Fruit fly (Drosophila melanogaster) whole organism, embryonic: Measurements from ENCODE around the gene CG43999.
A peak's percentile ranks its signal among the peaks of the same experiment; 100 is the strongest.

ENCODE experiments used
- Blimp-1 ChIP-seq: fragments of 200-800 bp; sonication (Bioruptor generic); optimal IDR thresholded peaks from 3 replicates; lab custom pipeline; 2018; ENCODE audit warnings: missing biosample characterization, missing genetic modification characterization, mild to moderate bottlenecking, moderate library complexity, missing genetic modification reagents
- CG10147 ChIP-seq: fragments of 200-800 bp; sonication (Bioruptor generic); optimal IDR thresholded peaks from 2 replicates; lab custom pipeline; 2019; ENCODE audit warnings: missing biosample characterization, mild to moderate bottlenecking, missing genetic modification characterization, moderate library complexity
- CG10267 ChIP-seq: fragments of 200-800 bp; sonication (Bioruptor generic); optimal IDR thresholded peaks from 2 replicates; lab custom pipeline; 2018; ENCODE audit warnings: missing biosample characterization, mild to moderate bottlenecking, missing genetic modification characterization, moderate library complexity
- CG10431 ChIP-seq: fragments of 200-800 bp; sonication (Bioruptor generic); optimal IDR thresholded peaks from 3 replicates; lab custom pipeline; 2018; ENCODE audit warnings: missing biosample characterization, mild to moderate bottlenecking, missing genetic modification characterization
- CG10543 ChIP-seq: fragments of 200-800 bp; sonication (Bioruptor generic); optimal IDR thresholded peaks from 3 replicates; lab custom pipeline; 2017; ENCODE audit warnings: missing biosample characterization, mild to moderate bottlenecking, missing genetic modification characterization, moderate library complexity
- CG12071 ChIP-seq: fragments of 200-800 bp; sonication (Bioruptor generic); optimal IDR thresholded peaks from 3 replicates; lab custom pipeline; 2018; ENCODE audit warnings: missing biosample characterization, mild to moderate bottlenecking, missing genetic modification characterization
- CG12769 ChIP-seq: fragments of 200-800 bp; sonication (Bioruptor generic); optimal IDR thresholded peaks from 2 replicates; lab custom pipeline; 2019; ENCODE audit warnings: missing biosample characterization, mild to moderate bottlenecking, missing genetic modification characterization, moderate library complexity
- CG13624 ChIP-seq: fragments of 200-800 bp; sonication (Bioruptor generic); optimal IDR thresholded peaks from 2 replicates; lab custom pipeline; 2016; ENCODE audit warnings: missing biosample characterization, missing genetic modification characterization
- CG13894 ChIP-seq: fragments of 200-800 bp; sonication (Bioruptor generic); optimal IDR thresholded peaks from 3 replicates; lab custom pipeline; 2018; ENCODE audit warnings: missing biosample characterization, mild to moderate bottlenecking, missing genetic modification characterization, moderate library complexity
- CG17385 ChIP-seq: fragments of 200-800 bp; sonication (Bioruptor generic); optimal IDR thresholded peaks from 3 replicates; lab custom pipeline; 2018; ENCODE audit warnings: missing biosample characterization, mild to moderate bottlenecking, missing genetic modification characterization
- CG18262 ChIP-seq: fragments of 200-800 bp; optimal IDR thresholded peaks from 3 replicates; lab custom pipeline; 2019; ENCODE audit warnings: missing biosample characterization, mild to moderate bottlenecking, missing genetic modification characterization, moderate library complexity
- CG2678 ChIP-seq: fragments of 200-800 bp; sonication (Bioruptor generic); optimal IDR thresholded peaks from 3 replicates; lab custom pipeline; 2019; ENCODE audit warnings: missing biosample characterization, mild to moderate bottlenecking, missing genetic modification characterization, moderate library complexity
- CG30431 ChIP-seq: fragments of 200-800 bp; sonication (Bioruptor generic); optimal IDR thresholded peaks from 2 replicates; lab custom pipeline; 2017; ENCODE audit warnings: missing biosample characterization, missing genetic modification characterization
- CG33557 ChIP-seq: fragments of 200-800 bp; sonication (Bioruptor generic); optimal IDR thresholded peaks from 2 replicates; lab custom pipeline; 2019; ENCODE audit warnings: missing biosample characterization, mild to moderate bottlenecking, missing genetic modification characterization, moderate library complexity
- CG6765 ChIP-seq: fragments of 200-800 bp; sonication (Bioruptor generic); optimal IDR thresholded peaks from 3 replicates; lab custom pipeline; 2017; ENCODE audit warnings: missing biosample characterization, mild to moderate bottlenecking, missing genetic modification characterization
- CG9817 ChIP-seq: fragments of 200-800 bp; sonication (Bioruptor generic); optimal IDR thresholded peaks from 2 replicates; lab custom pipeline; 2018; ENCODE audit warnings: missing biosample characterization, mild to moderate bottlenecking, missing genetic modification characterization, moderate library complexity
- D ChIP-seq, 2 experiments: fragments of 200-800 bp in 1 of 2; fragments of >200 bp in 1 of 2; sonication (Bioruptor generic) in 1 of 2; optimal IDR thresholded peaks; 2 replicates in 1 of 2; 3 replicates in 1 of 2; lab custom pipeline; 2017; ENCODE audit warnings: mild to moderate bottlenecking in 1 of 2, missing biosample characterization in 1 of 2, missing genetic modification characterization in 1 of 2, missing genetic modification reagents in 1 of 2
- Dad ChIP-seq: fragments of 200-800 bp; sonication (Bioruptor generic); optimal IDR thresholded peaks from 3 replicates; lab custom pipeline; 2016; ENCODE audit warnings: missing biosample characterization, missing genetic modification characterization
- E2f2 ChIP-seq: fragments of 200-800 bp; sonication (Bioruptor generic); IDR thresholded peaks from 2 replicates; pipeline ENCODE4 v1.3.6; 2022; ENCODE audit warnings: missing biosample characterization, missing genetic modification characterization
- Gug ChIP-seq: fragments of 200-800 bp; sonication (Bioruptor generic); IDR thresholded peaks from 4 replicates; pipeline ENCODE4 v1.3.6; 2022; ENCODE audit warnings: missing biosample characterization, missing genetic modification characterization
- H15 ChIP-seq: fragments of 200-800 bp; sonication (Bioruptor generic); IDR thresholded peaks from 3 replicates; pipeline ENCODE4 v1.3.6; 2022; ENCODE audit warnings: missing biosample characterization, missing genetic modification characterization
- HLH54F ChIP-seq: fragments of 200-800 bp; sonication (Bioruptor generic); optimal IDR thresholded peaks from 3 replicates; lab custom pipeline; 2016; ENCODE audit warnings: missing biosample characterization, missing genetic modification characterization
- Hr78 ChIP-seq, 2 experiments: fragments of 200-800 bp in 1 of 2; fragments of >200 bp in 1 of 2; sonication (Bioruptor generic) in 1 of 2; optimal IDR thresholded peaks; 2 replicates each; lab custom pipeline; 2017 to 2019; ENCODE audit warnings: missing biosample characterization in 2 of 2, missing genetic modification characterization in 2 of 2, mild to moderate bottlenecking in 1 of 2, moderate library complexity in 1 of 2
- Mad ChIP-seq: fragments of 200-800 bp; sonication (Bioruptor generic); optimal IDR thresholded peaks from 2 replicates; lab custom pipeline; 2016; ENCODE audit warnings: missing biosample characterization, missing genetic modification characterization
- Pdp1 ChIP-seq, 2 experiments: fragments of 200-800 bp; sonication (Bioruptor generic); optimal IDR thresholded peaks; 3 replicates each; lab custom pipeline; 2016; ENCODE audit warnings: missing biosample characterization in 2 of 2, missing genetic modification characterization in 2 of 2, mild to moderate bottlenecking in 1 of 2, moderate library complexity in 1 of 2
- Stat92E ChIP-seq, 3 experiments: fragments of >200 bp in 2 of 3; fragments of 200-800 bp in 1 of 3; sonication (Bioruptor generic) in 1 of 3; optimal IDR thresholded peaks; 2 replicates each; lab custom pipeline; 2017 to 2019; ENCODE audit warnings: missing biosample characterization in 3 of 3, missing genetic modification characterization in 3 of 3, mild to moderate bottlenecking in 1 of 3, moderate library complexity in 1 of 3
- bbx ChIP-seq: fragments of 200-800 bp; sonication (Bioruptor generic); IDR thresholded peaks from 2 replicates; pipeline ENCODE4 v1.3.6; 2022; ENCODE audit warnings: missing biosample characterization, missing genetic modification characterization; ENCODE audit not compliant: partially characterized antibody
- cad ChIP-seq: fragments of >200 bp; optimal IDR thresholded peaks from 2 replicates; lab custom pipeline; 2017; ENCODE audit warnings: missing biosample characterization, missing genetic modification characterization
- cwo ChIP-seq: fragments of 200-800 bp; sonication (Bioruptor generic); optimal IDR thresholded peaks from 3 replicates; lab custom pipeline; 2017; ENCODE audit warnings: missing biosample characterization, missing genetic modification characterization, mild to moderate bottlenecking, moderate library complexity, missing genetic modification reagents
- dan ChIP-seq: fragments of 200-800 bp; sonication (Bioruptor generic); IDR thresholded peaks from 2 replicates; pipeline ENCODE4 v1.3.6; 2022; ENCODE audit warnings: missing biosample characterization, missing genetic modification characterization
- exex ChIP-seq: fragments of 200-800 bp; sonication (Bioruptor generic); optimal IDR thresholded peaks from 4 replicates; lab custom pipeline; 2018; ENCODE audit warnings: missing biosample characterization, mild to moderate bottlenecking, missing genetic modification characterization, moderate library complexity
- fd96Cb ChIP-seq: fragments of 200-800 bp; sonication (Bioruptor generic); optimal IDR thresholded peaks from 2 replicates; lab custom pipeline; 2018; ENCODE audit warnings: missing biosample characterization, mild to moderate bottlenecking, missing genetic modification characterization, moderate library complexity
- ken ChIP-seq: fragments of 200-800 bp; sonication (Bioruptor generic); IDR thresholded peaks from 3 replicates; pipeline ENCODE4 v1.3.6; 2022; ENCODE audit warnings: missing biosample characterization, missing genetic modification characterization
- klu ChIP-seq: fragments of 200-800 bp; sonication (Bioruptor generic); IDR thresholded peaks from 2 replicates; pipeline ENCODE4 v1.3.6; 2022; ENCODE audit warnings: missing biosample characterization, missing genetic modification characterization
- mirr ChIP-seq: fragments of 200-800 bp; sonication (Bioruptor generic); optimal IDR thresholded peaks from 3 replicates; lab custom pipeline; 2018; ENCODE audit warnings: missing biosample characterization, mild to moderate bottlenecking, missing genetic modification characterization
- nerfin-1 ChIP-seq: fragments of 200-800 bp; sonication (Bioruptor generic); optimal IDR thresholded peaks from 3 replicates; lab custom pipeline; 2019; ENCODE audit warnings: missing biosample characterization, mild to moderate bottlenecking, missing genetic modification characterization, moderate library complexity
- pan ChIP-seq, 4 experiments: fragments of >200 bp in 3 of 4; fragments of 200-800 bp in 1 of 4; sonication (Bioruptor generic) in 1 of 4; optimal IDR thresholded peaks in 3 of 4; IDR thresholded peaks in 1 of 4; 2 replicates each; pipeline versions ENCODE4 v1.3.6 to Lab custom; 2017 to 2022; ENCODE audit warnings: missing biosample characterization in 2 of 4, missing genetic modification characterization in 2 of 4, mixed read lengths in 1 of 4
- phol ChIP-seq: fragments of 200-800 bp; sonication (Bioruptor generic); optimal IDR thresholded peaks from 3 replicates; lab custom pipeline; 2018; ENCODE audit warnings: missing biosample characterization, mild to moderate bottlenecking, missing genetic modification characterization, moderate library complexity
- pros ChIP-seq: fragments of 200-800 bp; sonication (Bioruptor generic); optimal IDR thresholded peaks from 3 replicates; lab custom pipeline; 2019; ENCODE audit warnings: missing biosample characterization, mild to moderate bottlenecking, missing genetic modification characterization, moderate library complexity
- rib ChIP-seq: fragments of 200-800 bp; sonication (Bioruptor generic); IDR thresholded peaks from 2 replicates; pipeline ENCODE4 v1.3.6; 2022; ENCODE audit warnings: missing biosample characterization, missing genetic modification characterization
- seq ChIP-seq: fragments of 200-800 bp; sonication (Bioruptor generic); IDR thresholded peaks from 2 replicates; pipeline ENCODE4 v1.3.6; 2022; ENCODE audit warnings: missing biosample characterization, missing genetic modification characterization
- sima ChIP-seq: fragments of 200-800 bp; sonication (Bioruptor generic); optimal IDR thresholded peaks from 2 replicates; lab custom pipeline; 2016; ENCODE audit warnings: missing biosample characterization, missing genetic modification characterization
- slbo ChIP-seq: fragments of 200-800 bp; sonication (Bioruptor generic); IDR thresholded peaks from 2 replicates; pipeline ENCODE4 v1.3.6; 2022; ENCODE audit warnings: missing biosample characterization, missing genetic modification characterization
- stc ChIP-seq: fragments of 200-800 bp; sonication (Bioruptor generic); IDR thresholded peaks from 2 replicates; pipeline ENCODE4 v1.3.6; 2022; ENCODE audit warnings: missing biosample characterization, missing genetic modification characterization
- sug ChIP-seq: fragments of 200-800 bp; optimal IDR thresholded peaks from 2 replicates; lab custom pipeline; 2019; ENCODE audit warnings: missing biosample characterization, mild to moderate bottlenecking, missing genetic modification characterization, moderate library complexity
- vfl ChIP-seq: fragments of 200-800 bp; sonication (Bioruptor generic); optimal IDR thresholded peaks from 2 replicates; lab custom pipeline; 2016; ENCODE audit warnings: missing biosample characterization, missing genetic modification characterization

CG43999 gene

dm6 chr3R:23939921-23940839 is 11.4 kb upstream of the CG43999 start (continued):
- TF ChIP-seq phol (tag; lab: Kevin White, UChicago) (peak; percentile 6), stc (GFP tag; lab: Robert Waterston, UW) (peak; percentile 72), CG9817 (peak; percentile 51), CG10147 (GFP tag; lab: Kevin White, UChicago) (peak; percentile 28), Gug (no peak), HLH54F (GFP tag; lab: Kevin White, UChicago) (peak; percentile 20), CG18262 (tag; lab: Kevin White, UChicago) (peak; percentile 76), vfl (GFP tag; lab: Kevin White, UChicago) (no peak), slbo (peak; percentile 56), CG13894 (peak; percentile 99), CG33557 (GFP tag; lab: Kevin White, UChicago) (peak; percentile 94), cad (GFP tag; lab: Kevin White, UChicago) (no peak), rib (GFP tag; lab: Robert Waterston, UW) (peak; percentile 71), Dad (GFP tag; lab: Kevin White, UChicago) (no peak), CG10267 (peak; percentile 63), seq (GFP tag; lab: Robert Waterston, UW) (peak; percentile 87), CG6765 (GFP tag; lab: Kevin White, UChicago) (peak; percentile 76), nerfin-1 (tag; lab: Kevin White, UChicago) (peak; percentile 82), bbx (GFP tag; lab: Robert Waterston, UW) (no peak), D (optimal IDR thresholded peaks at IDR 0.05; lab: Kevin White, UChicago) (no peak), D (GFP tag; optimal IDR thresholded peaks at IDR 0.05; lab: Kevin White, UChicago) (peak; percentile 87), dan (no peak)

dm6 chr3R:23938564-23939122 is 9.8 kb upstream of the CG43999 start:
- TF ChIP-seq Hr78 (GFP tag; optimal IDR thresholded peaks at IDR 0.05; lab: Kevin White, UChicago) (no peak), Stat92E (GFP tag; optimal IDR thresholded peaks at IDR 0.05; lab: Kevin White, UChicago) (no peak), ken (GFP tag; lab: Robert Waterston, UW) (no peak), CG10431 (GFP tag; lab: Kevin White, UChicago) (peak; percentile 9), klu (GFP tag; lab: Robert Waterston, UW) (no peak), CG2678 (tag; lab: Kevin White, UChicago) (peak; percentile 3), CG12769 (tag; lab: Kevin White, UChicago) (peak; percentile 40), E2f2 (GFP tag; lab: Robert Waterston, UW) (peak; percentile 13; the same call in 1 of the 2 replicates), Blimp-1 (no peak), CG12071 (GFP tag; lab: Kevin White, UChicago) (peak; percentile 19), CG10543 (peak; percentile 34), mirr (peak; percentile 42), CG13624 (GFP tag; lab: Kevin White, UChicago) (no peak), exex (peak; percentile 88), CG30431 (no peak), Pdp1 (GFP tag; optimal IDR thresholded peaks at IDR 0.05; lab: Kevin White, UChicago) (peak in 1 of 2 experiments; percentile 93), H15 (GFP tag; lab: Robert Waterston, UW) (no peak), Mad (GFP tag; lab: Kevin White, UChicago) (no peak), pros (GFP tag; lab: Kevin White, UChicago) (peak; percentile 52), sima (GFP tag; lab: Kevin White, UChicago) (no peak), CG17385 (peak; percentile 28), cwo (GFP tag; lab: Kevin White, UChicago) (peak; percentile 39), pan (optimal IDR thresholded peaks at IDR 0.05; lab: Kevin White, UChicago) (no peak), pan (GFP tag; optimal IDR thresholded peaks at IDR 0.05 in 1 of 2, IDR thresholded peaks at IDR 0.05 in 1 of 2) (no peak), sug (peak; percentile 62), fd96Cb (tag; lab: Kevin White, UChicago) (no peak)
